Worm (Caenorhabditis elegans) whole organism, young adult: Measurements from ENCODE around the gene W03C9.6.

Experiments
- B0019.2 ChIP-seq: fragments of 200-800 bp; sonication (Bioruptor generic); conservative IDR thresholded peaks from 2 replicates; pipeline ENCODE4 v1.3.6; 2022; ENCODE audit warnings: missing genetic modification reagents, missing genetic modification characterization, missing compliant biosample characterization
- B0336.3 ChIP-seq: fragments of 200-800 bp; sonication (Bioruptor generic); IDR thresholded peaks from 2 replicates; pipeline ENCODE4 v1.3.6; 2022; ENCODE audit warnings: missing genetic modification characterization, missing compliant biosample characterization
- D2030.7 ChIP-seq: fragments of 200-800 bp; sonication (Bioruptor generic); IDR thresholded peaks from 2 replicates; pipeline ENCODE4 v1.3.6; 2022; ENCODE audit warnings: missing genetic modification reagents, missing genetic modification characterization, missing compliant biosample characterization
- F37B4.10 ChIP-seq: fragments of 200-800 bp; sonication (Bioruptor generic); IDR thresholded peaks from 2 replicates; pipeline ENCODE4 v1.3.6; 2022; ENCODE audit warnings: missing genetic modification characterization, missing compliant biosample characterization
- F52B5.7 ChIP-seq: sonication (generic microtip); optimal IDR thresholded peaks from 2 replicates; lab custom pipeline; 2016; ENCODE audit warnings: mild to moderate bottlenecking, missing genetic modification characterization, missing compliant biosample characterization
- F57A8.1 ChIP-seq: fragments of 200-800 bp; sonication (Bioruptor generic); optimal IDR thresholded peaks from 2 replicates; lab custom pipeline; 2018; ENCODE audit warnings: mild to moderate bottlenecking, missing genetic modification characterization, moderate library complexity, missing compliant biosample characterization
- F57C9.4 ChIP-seq: sonication (generic microtip); optimal IDR thresholded peaks from 2 replicates; lab custom pipeline; 2017; ENCODE audit warnings: mild to moderate bottlenecking, missing genetic modification characterization, missing compliant biosample characterization
- T07F8.4 ChIP-seq: sonication (generic microtip); optimal IDR thresholded peaks from 2 replicates; lab custom pipeline; 2016; ENCODE audit warnings: mild to moderate bottlenecking, missing genetic modification characterization, moderate library complexity, missing compliant biosample characterization
- Y53G8AR.9 ChIP-seq: fragments of 200-800 bp; sonication (Bioruptor generic); conservative IDR thresholded peaks from 2 replicates; pipeline ENCODE4 v1.3.6; 2022; ENCODE audit warnings: missing genetic modification reagents, missing genetic modification characterization, missing compliant biosample characterization
- Y56A3A.18 ChIP-seq: fragments of 200-800 bp; sonication (Bioruptor generic); IDR thresholded peaks from 2 replicates; pipeline ENCODE4 v1.3.6; 2022; ENCODE audit warnings: missing genetic modification reagents, missing genetic modification characterization, missing compliant biosample characterization
- ZK185.1 ChIP-seq: sonication (generic microtip); optimal IDR thresholded peaks from 2 replicates; lab custom pipeline; 2016; ENCODE audit warnings: mild to moderate bottlenecking, missing genetic modification characterization, missing compliant biosample characterization; ENCODE audit not compliant: poor library complexity, severe bottlenecking
- aptf-2 ChIP-seq: fragments of 200-800 bp; sonication (Bioruptor generic); conservative IDR thresholded peaks from 2 replicates; pipeline ENCODE4 v1.3.6; 2022; ENCODE audit warnings: missing genetic modification reagents, missing genetic modification characterization, missing compliant biosample characterization
- efl-1 ChIP-seq: fragments of 150-350 bp; optimal IDR thresholded peaks from 2 replicates; lab custom pipeline; 2014; ENCODE audit warnings: missing biosample characterization, missing genetic modification reagents, missing genetic modification characterization
- egrh-3 ChIP-seq: fragments of 200-800 bp; sonication (Bioruptor generic); IDR thresholded peaks from 2 replicates; pipeline ENCODE4 v1.3.6; 2022; ENCODE audit warnings: missing genetic modification reagents, missing genetic modification characterization, missing compliant biosample characterization
- hlh-12 ChIP-seq: sonication (generic microtip); optimal IDR thresholded peaks from 2 replicates; lab custom pipeline; 2016; ENCODE audit warnings: missing genetic modification characterization, missing compliant biosample characterization
- hlh-26 ChIP-seq: fragments of 200-800 bp; sonication (Bioruptor generic); conservative IDR thresholded peaks from 2 replicates; pipeline ENCODE4 v1.3.6; 2022; ENCODE audit warnings: missing genetic modification reagents, missing genetic modification characterization, missing compliant biosample characterization
- hmg-1.2 ChIP-seq: fragments of 200-800 bp; sonication (Bioruptor generic); IDR thresholded peaks from 2 replicates; pipeline ENCODE4 v1.3.6; 2022; ENCODE audit warnings: missing genetic modification reagents, missing genetic modification characterization, missing compliant biosample characterization
- hmg-20 ChIP-seq: fragments of 200-800 bp; sonication (Bioruptor generic); IDR thresholded peaks from 2 replicates; pipeline ENCODE4 v1.3.6; 2022; ENCODE audit warnings: missing genetic modification reagents, missing genetic modification characterization, missing compliant biosample characterization
- hrde-1 ChIP-seq: sonication (generic microtip); optimal IDR thresholded peaks from 2 replicates; lab custom pipeline; 2016; ENCODE audit warnings: missing genetic modification characterization, mild to moderate bottlenecking, missing compliant biosample characterization, moderate library complexity, missing genotype, missing genetic modification reagents, borderline replicate concordance
- hsf-1 ChIP-seq: fragments of 200-800 bp; sonication (Bioruptor generic); IDR thresholded peaks from 2 replicates; pipeline ENCODE4 v1.3.6; 2022; ENCODE audit warnings: missing genetic modification reagents, missing genetic modification characterization, missing compliant biosample characterization
- lin-26 ChIP-seq: fragments of 200-800 bp; sonication (Bioruptor generic); IDR thresholded peaks from 2 replicates; pipeline ENCODE4 v1.3.6; 2022; ENCODE audit warnings: missing genetic modification reagents, missing genetic modification characterization, missing compliant biosample characterization
- lin-35 ChIP-seq, 3 experiments: fragments of 150-350 bp in 2 of 3; sonication (generic microtip) in 1 of 3; optimal IDR thresholded peaks; 2 replicates each; lab custom pipeline; 2014 to 2018; ENCODE audit warnings: missing biosample characterization in 3 of 3, missing genetic modification characterization in 3 of 3, missing genetic modification reagents in 3 of 3
- lsy-27 ChIP-seq: sonication (generic microtip); optimal IDR thresholded peaks from 2 replicates; lab custom pipeline; 2017; ENCODE audit warnings: missing genetic modification characterization, mild to moderate bottlenecking, missing compliant biosample characterization, antibody characterized with exemption, missing genotype, borderline replicate concordance; ENCODE audit not compliant: insufficient read depth
- madf-3 ChIP-seq: fragments of 200-800 bp; sonication (Bioruptor generic); IDR thresholded peaks from 2 replicates; pipeline ENCODE4 v1.3.6; 2022; ENCODE audit warnings: missing genetic modification reagents, missing genetic modification characterization, missing compliant biosample characterization
- madf-6 ChIP-seq: fragments of 200-800 bp; sonication (Bioruptor generic); IDR thresholded peaks from 2 replicates; pipeline ENCODE4 v1.3.6; 2022; ENCODE audit warnings: missing genetic modification reagents, missing genetic modification characterization, missing compliant biosample characterization
- mcd-1 ChIP-seq: fragments of 200-800 bp; sonication (Bioruptor generic); IDR thresholded peaks from 2 replicates; pipeline ENCODE4 v1.3.6; 2022; ENCODE audit warnings: missing genetic modification reagents, missing genetic modification characterization, missing compliant biosample characterization
- nfya-1 ChIP-seq: sonication (generic microtip); optimal IDR thresholded peaks from 2 replicates; lab custom pipeline; 2017; ENCODE audit warnings: antibody characterized with exemption, missing compliant biosample characterization, missing genetic modification characterization, borderline replicate concordance; ENCODE audit not compliant: insufficient read depth
- nfyb-1 ChIP-seq: fragments of 200-800 bp; sonication (Bioruptor generic); IDR thresholded peaks from 2 replicates; pipeline ENCODE4 v1.3.6; 2022; ENCODE audit warnings: missing genetic modification reagents, missing genetic modification characterization, missing compliant biosample characterization
- nhr-179 ChIP-seq: sonication (generic microtip); optimal IDR thresholded peaks from 2 replicates; lab custom pipeline; 2016; ENCODE audit warnings: mild to moderate bottlenecking, missing genetic modification characterization, missing compliant biosample characterization
- nhr-80 ChIP-seq: sonication (generic microtip); optimal IDR thresholded peaks from 2 replicates; lab custom pipeline; 2016; ENCODE audit warnings: missing genetic modification characterization, missing compliant biosample characterization
- pha-4 ChIP-seq: fragments of 150-350 bp; sonication (generic microtip); optimal IDR thresholded peaks from 2 replicates; lab custom pipeline; 2014; ENCODE audit warnings: missing biosample characterization, missing genetic modification reagents, missing genetic modification characterization
- snpc-3.4 ChIP-seq: sonication (generic microtip); optimal IDR thresholded peaks from 2 replicates; lab custom pipeline; 2017; ENCODE audit warnings: missing genetic modification characterization, mild to moderate bottlenecking, missing compliant biosample characterization, antibody characterized with exemption, moderate library complexity, missing genotype, missing genetic modification reagents
- snpc-4 ChIP-seq, 5 experiments: fragments of 150-350 bp in 1 of 5; sonication (generic microtip) in 4 of 5; optimal IDR thresholded peaks; 2 replicates each; lab custom pipeline; 2014 to 2018; ENCODE audit warnings: missing genetic modification characterization in 5 of 5, missing biosample characterization in 3 of 5, antibody characterized with exemption in 2 of 5, mild to moderate bottlenecking in 2 of 5, missing compliant biosample characterization in 2 of 5, missing genotype in 2 of 5, moderate library complexity in 2 of 5, missing genetic modification reagents in 1 of 5
- tlf-1 ChIP-seq: fragments of 200-800 bp; sonication (Bioruptor generic); optimal IDR thresholded peaks from 2 replicates; lab custom pipeline; 2018; ENCODE audit warnings: mild to moderate bottlenecking, missing genetic modification characterization, missing compliant biosample characterization
- xnd-1 ChIP-seq: sonication (generic microtip); optimal IDR thresholded peaks from 2 replicates; lab custom pipeline; 2016; ENCODE audit warnings: missing genotype, missing genetic modification reagents, missing genetic modification characterization, missing compliant biosample characterization
- zfh-2 ChIP-seq: fragments of 200-800 bp; sonication (Bioruptor generic); conservative IDR thresholded peaks from 2 replicates; pipeline ENCODE4 v1.3.6; 2022; ENCODE audit warnings: missing genetic modification reagents, missing genetic modification characterization, missing compliant biosample characterization
- zim-3 ChIP-seq: sonication (generic microtip); optimal IDR thresholded peaks from 2 replicates; lab custom pipeline; 2017; ENCODE audit warnings: mild to moderate bottlenecking, missing genetic modification characterization, moderate library complexity, missing compliant biosample characterization
- ztf-22 ChIP-seq: fragments of 200-800 bp; sonication (Bioruptor generic); optimal IDR thresholded peaks from 2 replicates; lab custom pipeline; 2018; ENCODE audit warnings: mild to moderate bottlenecking, missing genetic modification characterization, moderate library complexity, missing compliant biosample characterization
- ztf-25 ChIP-seq: fragments of 200-800 bp; sonication (Bioruptor generic); IDR thresholded peaks from 2 replicates; pipeline ENCODE4 v1.3.6; 2022; ENCODE audit warnings: missing genetic modification reagents, missing genetic modification characterization, missing compliant biosample characterization

Gene W03C9.6

ce11 chrII:11974048-11974995 is 20.0 kb downstream of the W03C9.6 start (continued):
- peak; percentile 33 for TF ChIP-seq efl-1 (GFP tag; lab: Kevin White, UChicago)
- TF ChIP-seq hrde-1 (tag; lab: Kevin White, UChicago) = peak; percentile 49
- TF ChIP-seq nfya-1 (tag; lab: Kevin White, UChicago) = no peak
- TF ChIP-seq hmg-1.2 (GFP tag; lab: Robert Waterston, UW) = no peak; the same call in 1 of the 2 replicates
- TF ChIP-seq nhr-80 (tag; lab: Kevin White, UChicago) = no peak
- peak; percentile 43 for TF ChIP-seq ZK185.1 (tag; lab: Kevin White, UChicago)
- no peak for TF ChIP-seq snpc-4 (GFP tag; optimal IDR thresholded peaks at IDR 0.05; lab: Kevin White, UChicago)
- peak in 1 of 4 experiments; percentile 30 for TF ChIP-seq snpc-4 (tag; optimal IDR thresholded peaks at IDR 0.05; lab: Kevin White, UChicago)
- peak; percentile 33 for TF ChIP-seq snpc-3.4 (tag; lab: Kevin White, UChicago)

- TF ChIP-seq ztf-22 (GFP tag; lab: Kevin White, UChicago) (no peak), F57A8.1 (no peak), lin-35 (GFP tag; optimal IDR thresholded peaks at IDR 0.05; lab: Kevin White, UChicago) (peak in 1 of 3 experiments; percentile 4), hlh-12 (no peak), nhr-80 (tag; lab: Kevin White, UChicago) (no peak), pha-4 (tag; lab: Kevin White, UChicago) (no peak), hlh-26 (GFP tag; lab: Robert Waterston, UW) (no peak)
Measured at ce11 chrII:11976727-11977259, 22.5 kb downstream of the W03C9.6 start.

ce11 chrII:11977363-11977762 is 23.1 kb downstream of the W03C9.6 start, which contains the start of gene Y17G7B.21:
Y17G7B.21 (minus strand) TSS chrII:11977661.
- peak; percentile 51 for TF ChIP-seq F57C9.4 (tag; lab: Kevin White, UChicago)
- 0 out of 2 replicates have a peak, but pooled peaks have one; percentile 68 for TF ChIP-seq madf-3 (GFP tag; lab: Robert Waterston, UW)
- TF ChIP-seq hsf-1 (GFP tag; lab: Robert Waterston, UW) = peak; percentile 43; the same call in 1 of the 2 replicates
- 0 out of 2 replicates have a peak, but pooled peaks have one; percentile 11 for TF ChIP-seq lin-26 (GFP tag; lab: Robert Waterston, UW)
- TF ChIP-seq ZK185.1 (tag; lab: Kevin White, UChicago) = no peak
- TF ChIP-seq nfyb-1 (GFP tag; lab: Robert Waterston, UW) = no peak
- peak; percentile 58; the same call in 1 of the 2 replicates for TF ChIP-seq B0336.3 (GFP tag; lab: Robert Waterston, UW)
- no peak for TF ChIP-seq snpc-3.4 (tag; lab: Kevin White, UChicago)
- TF ChIP-seq efl-1 (GFP tag; lab: Kevin White, UChicago) = no peak
- peak; percentile 27 for TF ChIP-seq xnd-1 (tag; lab: Kevin White, UChicago)
- no peak for TF ChIP-seq tlf-1 (GFP tag; lab: Kevin White, UChicago)
- TF ChIP-seq F52B5.7 (tag; lab: Kevin White, UChicago) = peak; percentile 63
- no peak for TF ChIP-seq hlh-12
- TF ChIP-seq ztf-25 (GFP tag; lab: Robert Waterston, UW) = no peak
- peak; percentile 43; the same call in 1 of the 2 replicates for TF ChIP-seq egrh-3 (GFP tag; lab: Robert Waterston, UW)
- TF ChIP-seq mcd-1 (GFP tag; lab: Robert Waterston, UW) = peak; percentile 41; the same call in 1 of the 2 replicates
- TF ChIP-seq B0019.2 (GFP tag; lab: Robert Waterston, UW) = no peak
- no peak for TF ChIP-seq aptf-2
- TF ChIP-seq madf-6 (GFP tag; lab: Robert Waterston, UW) = peak; percentile 43
- TF ChIP-seq zim-3 (tag; lab: Kevin White, UChicago) = no peak
- TF ChIP-seq hrde-1 (tag; lab: Kevin White, UChicago) = peak; percentile 89
- no peak for TF ChIP-seq nhr-179 (tag; lab: Kevin White, UChicago)
- no peak for TF ChIP-seq lsy-27 (tag; lab: Kevin White, UChicago)
- TF ChIP-seq D2030.7 (GFP tag; lab: Robert Waterston, UW) = no peak
- TF ChIP-seq T07F8.4 (tag; lab: Kevin White, UChicago) = no peak
- no peak for TF ChIP-seq hmg-20 (GFP tag; lab: Robert Waterston, UW)
- TF ChIP-seq Y53G8AR.9 = peak; percentile 66; the same call in 1 of the 2 replicates
- TF ChIP-seq F37B4.10 = no peak
- TF ChIP-seq Y56A3A.18 (GFP tag; lab: Robert Waterston, UW) = peak; percentile 25; the same call in 1 of the 2 replicates
- peak; percentile 80 for TF ChIP-seq zfh-2 (GFP tag; lab: Robert Waterston, UW)
